Fruit fly (Drosophila melanogaster) whole organism, embryonic: ENCODE results near the gene CG12239.

ENCODE experiments used
- B-H1 ChIP-seq: fragments of 200-800 bp; sonication (Bioruptor generic); IDR thresholded peaks from 3 replicates; pipeline ENCODE4 v1.3.6; 2022; ENCODE audit warnings: missing biosample characterization, missing genetic modification characterization
- BEAF-32 ChIP-seq: fragments of 200-800 bp; sonication (Bioruptor generic); optimal IDR thresholded peaks from 3 replicates; lab custom pipeline; 2017; ENCODE audit warnings: missing biosample characterization, missing genetic modification characterization, mild to moderate bottlenecking, moderate library complexity, missing genetic modification reagents
- BtbVII ChIP-seq: fragments of 200-800 bp; sonication (Bioruptor generic); optimal IDR thresholded peaks from 3 replicates; lab custom pipeline; 2017; ENCODE audit warnings: missing biosample characterization, mild to moderate bottlenecking, missing genetic modification characterization
- CG11093 ChIP-seq: fragments of 200-800 bp; sonication (Bioruptor generic); IDR thresholded peaks from 3 replicates; pipeline ENCODE4 v1.3.6; 2022; ENCODE audit warnings: missing biosample characterization, missing genetic modification characterization
- CG11695 ChIP-seq: fragments of 200-800 bp; sonication (Bioruptor generic); IDR thresholded peaks from 3 replicates; pipeline ENCODE4 v1.3.6; 2022; ENCODE audit warnings: missing biosample characterization, missing genetic modification characterization
- CG12659 ChIP-seq: fragments of 200-800 bp; sonication (Bioruptor generic); optimal IDR thresholded peaks from 3 replicates; lab custom pipeline; 2017; ENCODE audit warnings: mild to moderate bottlenecking, missing biosample characterization, missing genetic modification reagents, missing genetic modification characterization
- CG12942 ChIP-seq: fragments of 200-800 bp; sonication (Bioruptor generic); optimal IDR thresholded peaks from 3 replicates; lab custom pipeline; 2016; ENCODE audit warnings: missing biosample characterization, missing genetic modification characterization
- CG13624 ChIP-seq: fragments of 200-800 bp; sonication (Bioruptor generic); optimal IDR thresholded peaks from 2 replicates; lab custom pipeline; 2016; ENCODE audit warnings: missing biosample characterization, missing genetic modification characterization
- CG13894 ChIP-seq: fragments of 200-800 bp; sonication (Bioruptor generic); optimal IDR thresholded peaks from 3 replicates; lab custom pipeline; 2018; ENCODE audit warnings: missing biosample characterization, mild to moderate bottlenecking, missing genetic modification characterization, moderate library complexity
- CG14441 ChIP-seq: fragments of 200-800 bp; sonication (Bioruptor generic); IDR thresholded peaks from 2 replicates; pipeline ENCODE4 v1.3.6; 2022; ENCODE audit warnings: missing biosample characterization, missing genetic modification characterization
- CG14667 ChIP-seq: fragments of 200-800 bp; sonication (Bioruptor generic); IDR thresholded peaks from 2 replicates; pipeline ENCODE4 v1.3.6; 2022; ENCODE audit warnings: missing biosample characterization, missing genetic modification characterization
- CG14860 ChIP-seq: fragments of 200-800 bp; sonication (Bioruptor generic); IDR thresholded peaks from 3 replicates; pipeline ENCODE4 v1.3.6; 2022; ENCODE audit warnings: missing biosample characterization, missing genetic modification characterization; ENCODE audit not compliant: partially characterized antibody
- CG1602 ChIP-seq: fragments of 200-800 bp; sonication (Bioruptor generic); optimal IDR thresholded peaks from 3 replicates; lab custom pipeline; 2016; ENCODE audit warnings: missing biosample characterization, missing genetic modification characterization
- CG17186 ChIP-seq: fragments of 200-800 bp; sonication (Bioruptor generic); optimal IDR thresholded peaks from 3 replicates; lab custom pipeline; 2017; ENCODE audit warnings: missing biosample characterization, missing genetic modification reagents, missing genetic modification characterization
- CG17385 ChIP-seq: fragments of 200-800 bp; sonication (Bioruptor generic); optimal IDR thresholded peaks from 3 replicates; lab custom pipeline; 2018; ENCODE audit warnings: missing biosample characterization, mild to moderate bottlenecking, missing genetic modification characterization
- CG17612 ChIP-seq: fragments of 200-800 bp; sonication (Bioruptor generic); IDR thresholded peaks from 2 replicates; pipeline ENCODE4 v1.3.6; 2022; ENCODE audit warnings: missing biosample characterization, missing genetic modification characterization
- CG3065 ChIP-seq: fragments of 200-800 bp; sonication (Bioruptor generic); optimal IDR thresholded peaks from 2 replicates; lab custom pipeline; 2016; ENCODE audit warnings: missing biosample characterization, missing genetic modification characterization
- CG31365 ChIP-seq: fragments of 200-800 bp; sonication (Bioruptor generic); optimal IDR thresholded peaks from 2 replicates; lab custom pipeline; 2018; ENCODE audit warnings: missing biosample characterization, mild to moderate bottlenecking, missing genetic modification characterization
- CG3281 ChIP-seq: fragments of 200-800 bp; sonication (Bioruptor generic); optimal IDR thresholded peaks from 3 replicates; lab custom pipeline; 2017; ENCODE audit warnings: missing biosample characterization, mild to moderate bottlenecking, missing genetic modification characterization
- CG3407 ChIP-seq: fragments of 200-800 bp; sonication (Bioruptor generic); optimal IDR thresholded peaks from 2 replicates; lab custom pipeline; 2018; ENCODE audit warnings: missing biosample characterization, mild to moderate bottlenecking, missing genetic modification characterization
- CG34224 ChIP-seq: fragments of 200-800 bp; sonication (Bioruptor generic); IDR thresholded peaks from 3 replicates; pipeline ENCODE4 v1.3.6; 2022; ENCODE audit warnings: missing biosample characterization, missing genetic modification characterization; ENCODE audit not compliant: partially characterized antibody
- CG34422 ChIP-seq: fragments of 200-800 bp; sonication (Bioruptor generic); IDR thresholded peaks from 3 replicates; pipeline ENCODE4 v1.3.6; 2022; ENCODE audit warnings: missing biosample characterization, missing genetic modification characterization
- CG4730 ChIP-seq: fragments of 200-800 bp; sonication (Bioruptor generic); IDR thresholded peaks from 2 replicates; pipeline ENCODE4 v1.3.6; 2022; ENCODE audit warnings: missing biosample characterization, missing genetic modification characterization
- CG7786 ChIP-seq: fragments of 200-800 bp; sonication (Bioruptor generic); optimal IDR thresholded peaks from 2 replicates; lab custom pipeline; 2016; ENCODE audit warnings: missing biosample characterization, missing genetic modification characterization
- CG9797 ChIP-seq: fragments of 200-800 bp; sonication (Bioruptor generic); optimal IDR thresholded peaks from 3 replicates; lab custom pipeline; 2018; ENCODE audit warnings: missing biosample characterization, mild to moderate bottlenecking, missing genetic modification characterization
- CTCF ChIP-seq: fragments of 200-800 bp; sonication (Bioruptor generic); optimal IDR thresholded peaks from 2 replicates; lab custom pipeline; 2017; ENCODE audit warnings: missing biosample characterization, mild to moderate bottlenecking, missing genetic modification characterization, moderate library complexity
- Dp ChIP-seq: fragments of 200-800 bp; sonication (Bioruptor generic); optimal IDR thresholded peaks from 2 replicates; lab custom pipeline; 2018; ENCODE audit warnings: missing biosample characterization, mild to moderate bottlenecking, missing genetic modification characterization, moderate library complexity
- H15 ChIP-seq: fragments of 200-800 bp; sonication (Bioruptor generic); IDR thresholded peaks from 3 replicates; pipeline ENCODE4 v1.3.6; 2022; ENCODE audit warnings: missing biosample characterization, missing genetic modification characterization
- Lhr ChIP-seq: fragments of 200-800 bp; sonication (Bioruptor generic); optimal IDR thresholded peaks from 3 replicates; lab custom pipeline; 2017; ENCODE audit warnings: mild to moderate bottlenecking, missing biosample characterization, missing genetic modification reagents, missing genetic modification characterization
- MESR4 ChIP-seq: fragments of 200-800 bp; sonication (Bioruptor generic); optimal IDR thresholded peaks from 2 replicates; lab custom pipeline; 2018; ENCODE audit warnings: missing biosample characterization, mild to moderate bottlenecking, missing genetic modification characterization, moderate library complexity
- NFAT ChIP-seq: fragments of 200-800 bp; sonication (Bioruptor generic); IDR thresholded peaks from 2 replicates; pipeline ENCODE4 v1.3.6; 2022; ENCODE audit warnings: missing biosample characterization, missing genetic modification characterization
- Nf-YB ChIP-seq: fragments of 200-800 bp; sonication (Bioruptor generic); optimal IDR thresholded peaks from 3 replicates; lab custom pipeline; 2019; ENCODE audit warnings: missing biosample characterization, mild to moderate bottlenecking, missing genetic modification characterization, moderate library complexity
- Optix ChIP-seq: fragments of 200-800 bp; sonication (Bioruptor generic); IDR thresholded peaks from 3 replicates; pipeline ENCODE4 v1.3.6; 2022; ENCODE audit warnings: missing biosample characterization, missing genetic modification characterization
- Ssrp ChIP-seq: fragments of 200-800 bp; sonication (Bioruptor generic); optimal IDR thresholded peaks from 2 replicates; lab custom pipeline; 2018; ENCODE audit warnings: missing biosample characterization, mild to moderate bottlenecking, missing genetic modification characterization, moderate library complexity
- Taf1 ChIP-seq: fragments of 200-800 bp; sonication (Bioruptor generic); IDR thresholded peaks from 2 replicates; pipeline ENCODE4 v1.3.6; 2022; ENCODE audit warnings: missing biosample characterization, missing genetic modification characterization
- Xbp1 ChIP-seq: fragments of 200-800 bp; sonication (Bioruptor generic); optimal IDR thresholded peaks from 3 replicates; lab custom pipeline; 2016; ENCODE audit warnings: missing biosample characterization, mild to moderate bottlenecking, missing genetic modification characterization
- ase ChIP-seq: fragments of 200-800 bp; sonication (Bioruptor generic); IDR thresholded peaks from 3 replicates; pipeline ENCODE4 v1.3.6; 2022; ENCODE audit warnings: missing biosample characterization, missing genetic modification characterization
- ato ChIP-seq: fragments of 200-800 bp; sonication (Bioruptor generic); IDR thresholded peaks from 2 replicates; pipeline ENCODE4 v1.3.6; 2022; ENCODE audit warnings: missing biosample characterization, missing genetic modification characterization; ENCODE audit not compliant: partially characterized antibody
- btn ChIP-seq: fragments of 200-800 bp; sonication (Bioruptor generic); optimal IDR thresholded peaks from 2 replicates; lab custom pipeline; 2016; ENCODE audit warnings: missing biosample characterization, missing genetic modification characterization
- ci ChIP-seq: fragments of 200-800 bp; sonication (Bioruptor generic); IDR thresholded peaks from 3 replicates; pipeline ENCODE4 v1.3.6; 2022; ENCODE audit warnings: missing biosample characterization, missing genetic modification characterization
- crp ChIP-seq, 2 experiments: fragments of 200-800 bp; sonication (Bioruptor generic); optimal IDR thresholded peaks; 2 replicates in 1 of 2; 3 replicates in 1 of 2; lab custom pipeline; 2017; ENCODE audit warnings: missing biosample characterization in 2 of 2, missing genetic modification characterization in 2 of 2, mild to moderate bottlenecking in 1 of 2, moderate library complexity in 1 of 2
- her ChIP-seq: fragments of 200-800 bp; sonication (Bioruptor generic); optimal IDR thresholded peaks from 2 replicates; lab custom pipeline; 2016; ENCODE audit warnings: missing biosample characterization, missing genetic modification characterization
- lola ChIP-seq, 3 experiments: fragments of >200 bp in 2 of 3; fragments of 200-800 bp in 1 of 3; sonication (Bioruptor generic) in 1 of 3; optimal IDR thresholded peaks; 2 replicates each; lab custom pipeline; 2017 to 2019; ENCODE audit warnings: missing biosample characterization in 3 of 3, missing genetic modification characterization in 3 of 3, mild to moderate bottlenecking in 1 of 3, moderate library complexity in 1 of 3
- mam ChIP-seq: fragments of 200-800 bp; sonication (Bioruptor generic); optimal IDR thresholded peaks from 3 replicates; lab custom pipeline; 2016; ENCODE audit warnings: missing biosample characterization, missing genetic modification characterization
- ranshi ChIP-seq: fragments of 200-800 bp; sonication (Bioruptor generic); IDR thresholded peaks from 2 replicates; pipeline ENCODE4 v1.3.6; 2022; ENCODE audit warnings: missing biosample characterization, missing genetic modification characterization
- sc ChIP-seq, 3 experiments: fragments of >200 bp in 2 of 3; fragments of 200-800 bp in 1 of 3; sonication (Bioruptor generic) in 1 of 3; optimal IDR thresholded peaks; 2 replicates in 2 of 3; 3 replicates in 1 of 3; lab custom pipeline; 2017; ENCODE audit warnings: mild to moderate bottlenecking in 1 of 3, missing biosample characterization in 1 of 3, missing genetic modification characterization in 1 of 3, missing genetic modification reagents in 1 of 3
- sug ChIP-seq: fragments of 200-800 bp; optimal IDR thresholded peaks from 2 replicates; lab custom pipeline; 2019; ENCODE audit warnings: missing biosample characterization, mild to moderate bottlenecking, missing genetic modification characterization, moderate library complexity
- tna ChIP-seq: fragments of 200-800 bp; sonication (Bioruptor generic); IDR thresholded peaks from 2 replicates; pipeline ENCODE4 v1.3.6; 2022; ENCODE audit warnings: missing biosample characterization, missing genetic modification characterization; ENCODE audit not compliant: partially characterized antibody
- vfl ChIP-seq: fragments of 200-800 bp; sonication (Bioruptor generic); optimal IDR thresholded peaks from 2 replicates; lab custom pipeline; 2016; ENCODE audit warnings: missing biosample characterization, missing genetic modification characterization

CG12239 gene

DNA sequence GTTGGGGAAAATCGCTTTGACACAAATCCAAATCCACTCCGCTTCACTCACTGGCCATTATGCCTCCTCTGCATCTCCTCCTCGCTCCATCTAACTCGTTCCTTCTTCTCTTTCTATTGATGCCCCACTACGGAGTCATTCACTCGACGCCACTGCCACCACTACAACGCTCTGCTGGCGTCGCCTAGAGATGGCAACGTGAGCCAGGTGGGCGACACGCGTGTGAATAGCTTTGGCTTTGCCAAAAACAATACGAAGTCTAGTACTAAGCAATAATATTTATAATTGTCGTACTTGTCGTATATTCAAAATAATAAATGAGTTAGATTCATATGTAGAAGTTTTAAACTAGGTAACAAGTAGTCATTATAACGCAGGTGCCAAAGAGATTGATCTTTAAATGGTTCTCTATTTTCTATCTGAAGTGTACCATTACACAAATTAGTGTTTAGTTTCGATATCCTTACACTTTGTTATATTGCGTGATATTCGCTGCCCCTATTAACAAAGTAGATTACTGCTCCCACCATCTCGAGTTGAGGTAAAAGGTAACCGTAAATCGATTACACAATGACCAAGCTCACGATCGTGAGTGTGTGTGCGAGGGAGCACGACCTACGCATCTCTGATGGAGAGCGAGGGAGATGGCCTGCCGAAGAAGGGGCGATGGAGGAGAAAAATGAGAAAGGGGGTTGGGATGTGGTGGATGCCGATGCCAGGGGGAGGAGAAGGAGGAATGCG, 46.8 kb upstream of the CG12239 start (continued):
- peak in 1 of 3 experiments; percentile 24 for TF ChIP-seq lola (GFP tag; optimal IDR thresholded peaks at IDR 0.05; lab: Kevin White, UChicago)
- TF ChIP-seq ato (GFP tag; lab: Robert Waterston, UW), result no peak
- TF ChIP-seq ase (GFP tag; lab: Robert Waterston, UW), result no peak
- TF ChIP-seq Lhr (GFP tag; lab: Kevin White, UChicago), result no peak
- TF ChIP-seq CG9797 (GFP tag; lab: Kevin White, UChicago), result no peak
- peak; percentile 9 for TF ChIP-seq her (GFP tag; lab: Kevin White, UChicago)
- TF ChIP-seq ranshi, result no peak
- no peak for TF ChIP-seq CG31365 (tag; lab: Kevin White, UChicago)
- TF ChIP-seq CG14441 (GFP tag; lab: Robert Waterston, UW), result no peak
- no peak for TF ChIP-seq sug (tag; lab: Kevin White, UChicago)
- TF ChIP-seq tna (GFP tag; lab: Robert Waterston, UW), result no peak
- 0 out of 3 replicates have a peak, but pooled peaks have one; percentile 32 for TF ChIP-seq H15
- no peak for TF ChIP-seq Optix (GFP tag; lab: Robert Waterston, UW)
- no peak for TF ChIP-seq CG3065
- no peak for TF ChIP-seq CG13624 (GFP tag; lab: Kevin White, UChicago)
- no peak for TF ChIP-seq vfl
- TF ChIP-seq CG17385 (GFP tag; lab: Kevin White, UChicago), result no peak
- peak; percentile 79 for TF ChIP-seq BEAF-32 (GFP tag; lab: Kevin White, UChicago)
- no peak for TF ChIP-seq Taf1
- no peak for TF ChIP-seq CG14667 (GFP tag; lab: Robert Waterston, UW)
- no peak for TF ChIP-seq BtbVII (GFP tag; lab: Kevin White, UChicago)
- TF ChIP-seq CG13894 (tag; lab: Kevin White, UChicago), result no peak
- TF ChIP-seq B-H1 (GFP tag; lab: Robert Waterston, UW), result no peak
- no peak for TF ChIP-seq Dp (GFP tag; lab: Kevin White, UChicago)
- no peak for TF ChIP-seq Nf-YB (GFP tag; lab: Kevin White, UChicago)
- no peak for TF ChIP-seq CG7786
- TF ChIP-seq ci (GFP tag; lab: Robert Waterston, UW), result peak; percentile 29; the same call in 1 of the 3 replicates
- TF ChIP-seq NFAT (GFP tag; lab: Robert Waterston, UW), result peak; percentile 55; the same call in 1 of the 2 replicates
- no peak for TF ChIP-seq CG3407
- no peak for TF ChIP-seq sc (optimal IDR thresholded peaks at IDR 0.05; lab: Kevin White, UChicago)
- no peak for TF ChIP-seq sc (GFP tag; optimal IDR thresholded peaks at IDR 0.05; lab: Kevin White, UChicago)
- no peak for TF ChIP-seq btn (GFP tag; lab: Kevin White, UChicago)
- no peak for TF ChIP-seq CG12659 (GFP tag; lab: Kevin White, UChicago)
- peak; percentile 50 for TF ChIP-seq mam
- TF ChIP-seq CG14860, result peak; percentile 62; the same call in 1 of the 3 replicates
- TF ChIP-seq CG17612, result no peak
- TF ChIP-seq Xbp1 (GFP tag; lab: Kevin White, UChicago), result no peak
- TF ChIP-seq CG12942 (GFP tag; lab: Kevin White, UChicago), result no peak
- TF ChIP-seq crp (GFP tag; optimal IDR thresholded peaks at IDR 0.05; lab: Kevin White, UChicago), result no peak
- TF ChIP-seq MESR4 (GFP tag; lab: Kevin White, UChicago), result no peak
- TF ChIP-seq CG11695, result 0 out of 3 replicates have a peak, but pooled peaks have one; percentile 8
- 0 out of 3 replicates have a peak, but pooled peaks have one; percentile 13 for TF ChIP-seq CG34422 (GFP tag; lab: Robert Waterston, UW)
- peak; percentile 17 for TF ChIP-seq CG1602
- TF ChIP-seq Ssrp, result no peak
- TF ChIP-seq CG11093 (GFP tag; lab: Robert Waterston, UW), result no peak
- TF ChIP-seq CTCF, result no peak
- TF ChIP-seq CG34224 (GFP tag; lab: Robert Waterston, UW), result peak; percentile 68
- no peak for TF ChIP-seq CG4730 (GFP tag; lab: Robert Waterston, UW)
- TF ChIP-seq CG17186, result no peak
- no peak for TF ChIP-seq CG3281 (GFP tag; lab: Kevin White, UChicago)
